Fruit fly (Drosophila melanogaster) whole organism, embryonic: ENCODE data around the gene CG17344.

Experiments
- Ada2b ChIP-seq: fragments of 200-800 bp; sonication (Bioruptor generic); IDR thresholded peaks from 2 replicates; pipeline ENCODE4 v1.3.6; 2022; ENCODE audit warnings: missing biosample characterization, missing genetic modification characterization
- Bdp1 ChIP-seq: fragments of 200-800 bp; sonication (Bioruptor generic); optimal IDR thresholded peaks from 3 replicates; lab custom pipeline; 2016; ENCODE audit warnings: missing biosample characterization, missing genetic modification characterization
- CG10431 ChIP-seq: fragments of 200-800 bp; sonication (Bioruptor generic); optimal IDR thresholded peaks from 3 replicates; lab custom pipeline; 2018; ENCODE audit warnings: missing biosample characterization, mild to moderate bottlenecking, missing genetic modification characterization
- CG10979 ChIP-seq: fragments of 200-800 bp; sonication (Bioruptor generic); optimal IDR thresholded peaks from 2 replicates; lab custom pipeline; 2018; ENCODE audit warnings: missing biosample characterization, mild to moderate bottlenecking, missing genetic modification characterization, moderate library complexity
- CG11456 ChIP-seq: fragments of 200-800 bp; sonication (Bioruptor generic); IDR thresholded peaks from 3 replicates; pipeline ENCODE4 v1.3.6; 2022; ENCODE audit warnings: missing biosample characterization, missing genetic modification characterization
- CG11504 ChIP-seq: fragments of 200-800 bp; sonication (Bioruptor generic); optimal IDR thresholded peaks from 3 replicates; lab custom pipeline; 2019; ENCODE audit warnings: missing biosample characterization, mild to moderate bottlenecking, missing genetic modification characterization, moderate library complexity
- CG17361 ChIP-seq: fragments of 200-800 bp; sonication (Bioruptor generic); IDR thresholded peaks from 3 replicates; pipeline ENCODE4 v1.3.6; 2022; ENCODE audit warnings: missing biosample characterization, missing genetic modification characterization
- CG1792 ChIP-seq: fragments of 200-800 bp; sonication (Bioruptor generic); optimal IDR thresholded peaks from 2 replicates; lab custom pipeline; 2016; ENCODE audit warnings: missing biosample characterization, missing genetic modification characterization
- CG2120 ChIP-seq: fragments of 200-800 bp; sonication (Bioruptor generic); optimal IDR thresholded peaks from 3 replicates; lab custom pipeline; 2016; ENCODE audit warnings: missing biosample characterization, missing genetic modification characterization
- CG2199 ChIP-seq: fragments of 200-800 bp; sonication (Bioruptor generic); IDR thresholded peaks from 3 replicates; pipeline ENCODE4 v1.3.6; 2022; ENCODE audit warnings: missing biosample characterization, missing genetic modification characterization
- CG31441 ChIP-seq: fragments of 200-800 bp; sonication (Bioruptor generic); IDR thresholded peaks from 2 replicates; pipeline ENCODE4 v1.3.6; 2022; ENCODE audit warnings: missing biosample characterization, missing genetic modification characterization
- CG32532 ChIP-seq: fragments of 200-800 bp; sonication (Bioruptor generic); IDR thresholded peaks from 2 replicates; pipeline ENCODE4 v1.3.6; 2022; ENCODE audit warnings: missing biosample characterization, missing genetic modification characterization
- CG3847 ChIP-seq: fragments of 200-800 bp; sonication (Bioruptor generic); IDR thresholded peaks from 2 replicates; pipeline ENCODE4 v1.3.6; 2022; ENCODE audit warnings: missing biosample characterization, missing genetic modification characterization
- CG5245 ChIP-seq: fragments of 200-800 bp; sonication (Bioruptor generic); optimal IDR thresholded peaks from 3 replicates; lab custom pipeline; 2016; ENCODE audit warnings: missing biosample characterization, missing genetic modification characterization
- CG9215 ChIP-seq: fragments of 200-800 bp; sonication (Bioruptor generic); IDR thresholded peaks from 2 replicates; pipeline ENCODE4 v1.3.6; 2022; ENCODE audit warnings: missing biosample characterization, missing genetic modification characterization
- CG9932 ChIP-seq: fragments of 200-800 bp; sonication (Bioruptor generic); IDR thresholded peaks from 2 replicates; pipeline ENCODE4 v1.3.6; 2022; ENCODE audit warnings: missing biosample characterization, missing genetic modification characterization
- D ChIP-seq, 2 experiments: fragments of 200-800 bp in 1 of 2; fragments of >200 bp in 1 of 2; sonication (Bioruptor generic) in 1 of 2; optimal IDR thresholded peaks; 2 replicates in 1 of 2; 3 replicates in 1 of 2; lab custom pipeline; 2017; ENCODE audit warnings: mild to moderate bottlenecking in 1 of 2, missing biosample characterization in 1 of 2, missing genetic modification characterization in 1 of 2, missing genetic modification reagents in 1 of 2
- Drgx ChIP-seq: fragments of 200-800 bp; sonication (Bioruptor generic); IDR thresholded peaks from 2 replicates; pipeline ENCODE4 v1.3.6; 2022; ENCODE audit warnings: missing biosample characterization, missing genetic modification characterization
- Ets65A ChIP-seq: fragments of 200-800 bp; sonication (Bioruptor generic); peaks from one replicate; lab custom pipeline; 2016; ENCODE audit warnings: missing biosample characterization, missing genetic modification characterization
- Kr ChIP-seq: fragments of 200-800 bp; sonication (Bioruptor generic); optimal IDR thresholded peaks from 2 replicates; lab custom pipeline; 2017; ENCODE audit warnings: missing biosample characterization, mild to moderate bottlenecking, missing genetic modification characterization
- Lim3 ChIP-seq: fragments of 200-800 bp; sonication (Bioruptor generic); IDR thresholded peaks from 2 replicates; pipeline ENCODE4 v1.3.6; 2022; ENCODE audit warnings: missing biosample characterization, missing genetic modification characterization
- MESR4 ChIP-seq: fragments of 200-800 bp; sonication (Bioruptor generic); optimal IDR thresholded peaks from 2 replicates; lab custom pipeline; 2018; ENCODE audit warnings: missing biosample characterization, mild to moderate bottlenecking, missing genetic modification characterization, moderate library complexity
- Med ChIP-seq: fragments of 200-800 bp; sonication (Bioruptor generic); peaks from one replicate; lab custom pipeline; 2016; ENCODE audit warnings: missing biosample characterization, missing genetic modification characterization, mild to moderate bottlenecking, inconsistent platforms, moderate library complexity
- Mrtf ChIP-seq: fragments of 200-800 bp; sonication (Bioruptor generic); IDR thresholded peaks from 3 replicates; pipeline ENCODE4 v1.3.6; 2022; ENCODE audit warnings: missing biosample characterization, missing genetic modification characterization
- NFAT ChIP-seq: fragments of 200-800 bp; sonication (Bioruptor generic); IDR thresholded peaks from 2 replicates; pipeline ENCODE4 v1.3.6; 2022; ENCODE audit warnings: missing biosample characterization, missing genetic modification characterization
- Ptx1 ChIP-seq: fragments of 200-800 bp; sonication (Bioruptor generic); IDR thresholded peaks from 2 replicates; pipeline ENCODE4 v1.3.6; 2022; ENCODE audit warnings: missing biosample characterization, missing genetic modification characterization
- Rx ChIP-seq: fragments of 200-800 bp; sonication (Bioruptor generic); IDR thresholded peaks from 2 replicates; pipeline ENCODE4 v1.3.6; 2022; ENCODE audit warnings: missing biosample characterization, missing genetic modification characterization
- Sox102F ChIP-seq: fragments of 200-800 bp; sonication (Bioruptor generic); optimal IDR thresholded peaks from 2 replicates; lab custom pipeline; 2018; ENCODE audit warnings: missing biosample characterization, mild to moderate bottlenecking, missing genetic modification characterization, moderate library complexity
- Ssrp ChIP-seq: fragments of 200-800 bp; sonication (Bioruptor generic); optimal IDR thresholded peaks from 2 replicates; lab custom pipeline; 2018; ENCODE audit warnings: missing biosample characterization, mild to moderate bottlenecking, missing genetic modification characterization, moderate library complexity
- ab ChIP-seq: fragments of 200-800 bp; sonication (Bioruptor generic); optimal IDR thresholded peaks from 2 replicates; lab custom pipeline; 2016; ENCODE audit warnings: missing biosample characterization, missing genetic modification characterization
- amos ChIP-seq: fragments of 200-800 bp; sonication (Bioruptor generic); IDR thresholded peaks from 2 replicates; pipeline ENCODE4 v1.3.6; 2022; ENCODE audit warnings: missing biosample characterization, missing genetic modification characterization; ENCODE audit not compliant: partially characterized antibody
- bcd ChIP-seq: fragments of 200-800 bp; sonication (Bioruptor generic); optimal IDR thresholded peaks from 2 replicates; lab custom pipeline; 2017; ENCODE audit warnings: missing biosample characterization, mild to moderate bottlenecking, missing genetic modification characterization
- dysf ChIP-seq: fragments of 200-800 bp; sonication (Bioruptor generic); IDR thresholded peaks from 3 replicates; pipeline ENCODE4 v1.3.6; 2022; ENCODE audit warnings: missing biosample characterization, missing genetic modification characterization
- ems ChIP-seq: fragments of 200-800 bp; sonication (Bioruptor generic); optimal IDR thresholded peaks from 3 replicates; lab custom pipeline; 2016; ENCODE audit warnings: missing biosample characterization, missing genetic modification characterization
- gcm2 ChIP-seq: fragments of 200-800 bp; sonication (Bioruptor generic); optimal IDR thresholded peaks from 2 replicates; lab custom pipeline; 2016; ENCODE audit warnings: missing biosample characterization, missing genetic modification characterization
- ind ChIP-seq: fragments of 200-800 bp; sonication (Bioruptor generic); optimal IDR thresholded peaks from 3 replicates; lab custom pipeline; 2016; ENCODE audit warnings: missing biosample characterization, missing genetic modification characterization
- lbe ChIP-seq: fragments of 200-800 bp; sonication (Bioruptor generic); optimal IDR thresholded peaks from 2 replicates; lab custom pipeline; 2016; ENCODE audit warnings: missing biosample characterization, mild to moderate bottlenecking, missing genetic modification characterization
- lilli ChIP-seq: fragments of 200-800 bp; sonication (Bioruptor generic); optimal IDR thresholded peaks from 3 replicates; lab custom pipeline; 2016; ENCODE audit warnings: missing biosample characterization, missing genetic modification characterization
- lmd ChIP-seq: fragments of 200-800 bp; sonication (Bioruptor generic); IDR thresholded peaks from 2 replicates; pipeline ENCODE4 v1.3.6; 2022; ENCODE audit warnings: missing biosample characterization, missing genetic modification characterization
- mam ChIP-seq: fragments of 200-800 bp; sonication (Bioruptor generic); optimal IDR thresholded peaks from 3 replicates; lab custom pipeline; 2016; ENCODE audit warnings: missing biosample characterization, missing genetic modification characterization
- otp ChIP-seq: fragments of 200-800 bp; sonication (Bioruptor generic); IDR thresholded peaks from 3 replicates; pipeline ENCODE4, ENCODE4 v1.3.6; 2022; ENCODE audit warnings: missing biosample characterization, missing genetic modification characterization
- sc ChIP-seq, 3 experiments: fragments of >200 bp in 2 of 3; fragments of 200-800 bp in 1 of 3; sonication (Bioruptor generic) in 1 of 3; optimal IDR thresholded peaks; 2 replicates in 2 of 3; 3 replicates in 1 of 3; lab custom pipeline; 2017; ENCODE audit warnings: mild to moderate bottlenecking in 1 of 3, missing biosample characterization in 1 of 3, missing genetic modification characterization in 1 of 3, missing genetic modification reagents in 1 of 3
- sens ChIP-seq: fragments of 200-800 bp; sonication (Bioruptor generic); peaks from one replicate; lab custom pipeline; 2016; ENCODE audit warnings: missing biosample characterization, missing genetic modification characterization
- sob ChIP-seq: fragments of 200-800 bp; sonication (Bioruptor generic); IDR thresholded peaks from 2 replicates; pipeline ENCODE4 v1.3.6; 2022; ENCODE audit warnings: missing biosample characterization, missing genetic modification characterization
- tgo ChIP-seq: fragments of 200-800 bp; sonication (Bioruptor generic); IDR thresholded peaks from 3 replicates; pipeline ENCODE4 v1.3.6; 2022; ENCODE audit warnings: missing biosample characterization, missing genetic modification characterization
- twi ChIP-seq: fragments of 200-800 bp; optimal IDR thresholded peaks from 2 replicates; lab custom pipeline; 2019; ENCODE audit warnings: missing biosample characterization, mild to moderate bottlenecking, missing genetic modification characterization, moderate library complexity
- vvl ChIP-seq: fragments of 200-800 bp; sonication (Bioruptor generic); IDR thresholded peaks from 2 replicates; pipeline ENCODE4 v1.3.6; 2022; ENCODE audit warnings: missing biosample characterization, missing genetic modification characterization
- zf30C ChIP-seq: fragments of 200-800 bp; sonication (Bioruptor generic); optimal IDR thresholded peaks from 3 replicates; lab custom pipeline; 2018; ENCODE audit warnings: missing biosample characterization, mild to moderate bottlenecking, missing genetic modification characterization
- zfh2 ChIP-seq: fragments of 200-800 bp; sonication (Bioruptor generic); optimal IDR thresholded peaks from 2 replicates; lab custom pipeline; 2016; ENCODE audit warnings: missing biosample characterization, missing genetic modification characterization

CG17344 gene

DNA sequence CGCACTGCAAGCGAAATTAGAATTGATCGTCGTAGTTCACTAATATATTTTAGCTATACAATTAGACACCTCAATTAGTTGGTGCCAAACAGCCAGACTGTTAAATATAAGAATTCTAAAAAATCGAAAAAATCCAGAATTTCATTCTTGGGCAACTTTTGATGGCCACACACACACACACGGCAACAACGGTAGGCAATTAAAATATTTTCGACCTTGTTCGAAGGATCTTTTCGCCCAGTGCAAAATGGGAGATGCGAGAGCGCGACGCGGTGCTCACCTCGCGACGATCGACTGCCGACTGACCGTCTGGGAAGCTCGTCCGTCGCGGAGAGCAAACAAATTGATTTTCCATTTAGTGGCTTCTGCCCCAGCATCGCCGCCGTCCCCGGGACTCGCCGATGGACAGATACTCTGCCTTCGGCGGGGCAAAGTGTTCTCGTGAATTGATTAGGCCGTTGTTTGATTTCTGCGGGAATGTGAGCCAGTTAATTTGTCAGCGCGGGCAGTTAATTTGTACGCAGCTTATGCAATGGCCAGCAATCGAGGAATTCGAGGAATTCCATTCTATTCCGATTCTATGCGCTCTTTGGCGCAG, 32.2 kb upstream of the CG17344 start, which contains the start of gene CG10702:
CG10702 (minus strand) TSS at position 304 of the 598 bp plus-strand sequence.
- TF ChIP-seq Drgx (GFP tag; lab: Robert Waterston, UW), result peak; percentile 33; the same call in 1 of the 2 replicates
- peak; percentile 51 for TF ChIP-seq sens
- TF ChIP-seq Lim3 (GFP tag; lab: Robert Waterston, UW), result 0 out of 2 replicates have a peak, but pooled peaks have one; percentile 6
- TF ChIP-seq ems (GFP tag; lab: Kevin White, UChicago), result peak; percentile 15
- no peak for TF ChIP-seq MESR4 (GFP tag; lab: Kevin White, UChicago)
- TF ChIP-seq D (optimal IDR thresholded peaks at IDR 0.05; lab: Kevin White, UChicago), result no peak
- peak; percentile 14 for TF ChIP-seq D (GFP tag; optimal IDR thresholded peaks at IDR 0.05; lab: Kevin White, UChicago)
- TF ChIP-seq CG1792, result peak; percentile 5
- 0 out of 3 replicates have a peak, but pooled peaks have one; percentile 20 for TF ChIP-seq CG2199 (GFP tag; lab: Robert Waterston, UW)
- TF ChIP-seq zfh2 (GFP tag; lab: Kevin White, UChicago), result peak; percentile 31
- TF ChIP-seq dysf, result peak; percentile 18; the same call in 1 of the 3 replicates
- TF ChIP-seq twi (tag; lab: Kevin White, UChicago), result no peak
- peak; percentile 1 for TF ChIP-seq CG10979
- peak; percentile 17; the same call in 1 of the 2 replicates for TF ChIP-seq amos (GFP tag; lab: Robert Waterston, UW)
- 0 out of 2 replicates have a peak, but pooled peaks have one; percentile 29 for TF ChIP-seq CG32532 (GFP tag; lab: Robert Waterston, UW)
- peak; percentile 39 for TF ChIP-seq mam (GFP tag; lab: Kevin White, UChicago)
- TF ChIP-seq CG10431 (GFP tag; lab: Kevin White, UChicago), result no peak
- 0 out of 3 replicates have a peak, but pooled peaks have one; percentile 19 for TF ChIP-seq otp
- TF ChIP-seq CG5245 (GFP tag; lab: Kevin White, UChicago), result no peak
- peak; percentile 70 for TF ChIP-seq Med
- TF ChIP-seq Bdp1 (GFP tag; lab: Kevin White, UChicago), result no peak
- TF ChIP-seq lilli (GFP tag; lab: Kevin White, UChicago), result peak; percentile 11
- TF ChIP-seq ab (GFP tag; lab: Kevin White, UChicago), result no peak
- TF ChIP-seq NFAT (GFP tag; lab: Robert Waterston, UW), result 0 out of 2 replicates have a peak, but pooled peaks have one; percentile 13
- 0 out of 2 replicates have a peak, but pooled peaks have one; percentile 41 for TF ChIP-seq sob (GFP tag; lab: Robert Waterston, UW)
- peak; percentile 15 for TF ChIP-seq Sox102F
- TF ChIP-seq CG9215 (GFP tag; lab: Robert Waterston, UW), result 0 out of 2 replicates have a peak, but pooled peaks have one; percentile 8
- no peak for TF ChIP-seq lbe
- TF ChIP-seq Ssrp (tag; lab: Kevin White, UChicago), result peak; percentile 28
- peak; percentile 42 for TF ChIP-seq CG11504 (tag; lab: Kevin White, UChicago)
- peak; percentile 18; the same call in 1 of the 3 replicates for TF ChIP-seq tgo (GFP tag; lab: Robert Waterston, UW)
- TF ChIP-seq zf30C (GFP tag; lab: Kevin White, UChicago), result no peak
- TF ChIP-seq CG31441 (GFP tag; lab: Robert Waterston, UW), result peak; percentile 33; the same call in 1 of the 2 replicates
- TF ChIP-seq Kr, result no peak
- TF ChIP-seq Rx, result 0 out of 2 replicates have a peak, but pooled peaks have one; percentile 6
- peak; percentile 7 for TF ChIP-seq ind (GFP tag; lab: Kevin White, UChicago)
- TF ChIP-seq Ets65A, result peak; percentile 91
- peak; percentile 28 for TF ChIP-seq lmd (GFP tag; lab: Robert Waterston, UW)
- 0 out of 3 replicates have a peak, but pooled peaks have one; percentile 15 for TF ChIP-seq Mrtf (GFP tag; lab: Robert Waterston, UW)
- TF ChIP-seq sc (optimal IDR thresholded peaks at IDR 0.05; lab: Kevin White, UChicago), result no peak
- no peak for TF ChIP-seq sc (GFP tag; optimal IDR thresholded peaks at IDR 0.05; lab: Kevin White, UChicago)
- TF ChIP-seq vvl (GFP tag; lab: Robert Waterston, UW), result no peak
- TF ChIP-seq CG2120, result peak; percentile 33
- TF ChIP-seq CG3847 (GFP tag; lab: Robert Waterston, UW), result 0 out of 2 replicates have a peak, but pooled peaks have one; percentile 5
- peak; percentile 54; the same call in 2 of the 3 replicates for TF ChIP-seq CG17361
- peak; percentile 26; the same call in 1 of the 2 replicates for TF ChIP-seq Ptx1
- no peak for TF ChIP-seq gcm2 (GFP tag; lab: Kevin White, UChicago)
- peak; percentile 28; the same call in 1 of the 2 replicates for TF ChIP-seq Ada2b (GFP tag; lab: Robert Waterston, UW)
- TF ChIP-seq bcd (GFP tag; lab: Kevin White, UChicago), result peak; percentile 20
- TF ChIP-seq CG11456 (GFP tag; lab: Robert Waterston, UW), result 0 out of 3 replicates have a peak, but pooled peaks have one; percentile 5
- 0 out of 2 replicates have a peak, but pooled peaks have one; percentile 13 for TF ChIP-seq CG9932 (GFP tag; lab: Robert Waterston, UW)
